Fruit fly (Drosophila melanogaster) whole organism, embryonic: ENCODE measurements around the gene Pdh.

Source experiments
- CG10366 ChIP-seq: fragments of 200-800 bp; sonication (Bioruptor generic); IDR thresholded peaks from 2 replicates; pipeline ENCODE4 v1.3.6; 2022; ENCODE audit warnings: missing biosample characterization, missing genetic modification characterization
- CG10959 ChIP-seq: fragments of 200-800 bp; sonication (Bioruptor generic); IDR thresholded peaks from 2 replicates; pipeline ENCODE4 v1.3.6; 2022; ENCODE audit warnings: missing biosample characterization, missing genetic modification characterization
- CG12236 ChIP-seq: fragments of 200-800 bp; sonication (Bioruptor generic); optimal IDR thresholded peaks from 2 replicates; lab custom pipeline; 2016; ENCODE audit warnings: missing biosample characterization, missing genetic modification characterization
- CG1233 ChIP-seq: fragments of 200-800 bp; sonication (Bioruptor generic); optimal IDR thresholded peaks from 4 replicates; lab custom pipeline; 2018; ENCODE audit warnings: missing biosample characterization, mild to moderate bottlenecking, missing genetic modification characterization
- CG12391 ChIP-seq: fragments of 200-800 bp; sonication (Bioruptor generic); optimal IDR thresholded peaks from 3 replicates; lab custom pipeline; 2018; ENCODE audit warnings: missing biosample characterization, mild to moderate bottlenecking, missing genetic modification characterization, moderate library complexity
- CG13296 ChIP-seq: fragments of 200-800 bp; sonication (Bioruptor generic); optimal IDR thresholded peaks from 3 replicates; lab custom pipeline; 2018; ENCODE audit warnings: missing biosample characterization, mild to moderate bottlenecking, missing genetic modification characterization
- CG15011 ChIP-seq: fragments of 200-800 bp; sonication (Bioruptor generic); optimal IDR thresholded peaks from 3 replicates; lab custom pipeline; 2018; ENCODE audit warnings: missing biosample characterization, mild to moderate bottlenecking, missing genetic modification characterization
- CG1529 ChIP-seq: fragments of 200-800 bp; sonication (Bioruptor generic); optimal IDR thresholded peaks from 3 replicates; lab custom pipeline; 2018; ENCODE audit warnings: missing biosample characterization, missing genetic modification characterization
- CG16863 ChIP-seq: fragments of 200-800 bp; sonication (Bioruptor generic); optimal IDR thresholded peaks from 3 replicates; lab custom pipeline; 2016; ENCODE audit warnings: missing biosample characterization, missing genetic modification characterization
- CG17802 ChIP-seq: fragments of 200-800 bp; sonication (Bioruptor generic); optimal IDR thresholded peaks from 2 replicates; lab custom pipeline; 2018; ENCODE audit warnings: missing biosample characterization, mild to moderate bottlenecking, missing genetic modification characterization, moderate library complexity
- CG2712 ChIP-seq: fragments of 200-800 bp; optimal IDR thresholded peaks from 3 replicates; lab custom pipeline; 2019; ENCODE audit warnings: missing biosample characterization, mild to moderate bottlenecking, missing genetic modification characterization, moderate library complexity
- CG4617 ChIP-seq: fragments of 200-800 bp; sonication (Bioruptor generic); optimal IDR thresholded peaks from 3 replicates; lab custom pipeline; 2016; ENCODE audit warnings: missing biosample characterization, missing genetic modification characterization, borderline replicate concordance
- CG5245 ChIP-seq: fragments of 200-800 bp; sonication (Bioruptor generic); optimal IDR thresholded peaks from 3 replicates; lab custom pipeline; 2016; ENCODE audit warnings: missing biosample characterization, missing genetic modification characterization
- CG6791 ChIP-seq: fragments of 200-800 bp; sonication (Bioruptor generic); IDR thresholded peaks from 3 replicates; pipeline ENCODE4 v1.3.6; 2022; ENCODE audit warnings: missing biosample characterization, missing genetic modification characterization; ENCODE audit not compliant: partially characterized antibody
- CG6854 ChIP-seq: fragments of 200-800 bp; sonication (Bioruptor generic); optimal IDR thresholded peaks from 3 replicates; lab custom pipeline; 2017; ENCODE audit warnings: missing biosample characterization, mild to moderate bottlenecking, missing genetic modification characterization
- CG7987 ChIP-seq: fragments of 200-800 bp; sonication (Bioruptor generic); optimal IDR thresholded peaks from 2 replicates; lab custom pipeline; 2018; ENCODE audit warnings: missing biosample characterization, mild to moderate bottlenecking, missing genetic modification characterization, moderate library complexity
- CG9817 ChIP-seq: fragments of 200-800 bp; sonication (Bioruptor generic); optimal IDR thresholded peaks from 2 replicates; lab custom pipeline; 2018; ENCODE audit warnings: missing biosample characterization, mild to moderate bottlenecking, missing genetic modification characterization, moderate library complexity
- Deaf1 ChIP-seq: fragments of 200-800 bp; optimal IDR thresholded peaks from 3 replicates; lab custom pipeline; 2019; ENCODE audit warnings: missing biosample characterization, mild to moderate bottlenecking, missing genetic modification characterization, moderate library complexity
- HLHmδ ChIP-seq: fragments of 200-800 bp; sonication (Bioruptor generic); optimal IDR thresholded peaks from 2 replicates; lab custom pipeline; 2018; ENCODE audit warnings: missing biosample characterization, mild to moderate bottlenecking, missing genetic modification characterization, moderate library complexity
- Hmr ChIP-seq: fragments of 200-800 bp; sonication (Bioruptor generic); optimal IDR thresholded peaks from 3 replicates; lab custom pipeline; 2017; ENCODE audit warnings: mild to moderate bottlenecking, missing biosample characterization, missing genetic modification reagents, missing genetic modification characterization
- Hr51 ChIP-seq, 2 experiments: fragments of 200-800 bp; sonication (Bioruptor generic); optimal IDR thresholded peaks; 2 replicates in 1 of 2; 3 replicates in 1 of 2; lab custom pipeline; 2016 to 2018; ENCODE audit warnings: missing biosample characterization in 2 of 2, missing genetic modification characterization in 2 of 2, mild to moderate bottlenecking in 1 of 2, moderate library complexity in 1 of 2
- Mad ChIP-seq: fragments of 200-800 bp; sonication (Bioruptor generic); optimal IDR thresholded peaks from 2 replicates; lab custom pipeline; 2016; ENCODE audit warnings: missing biosample characterization, missing genetic modification characterization
- Ptx1 ChIP-seq: fragments of 200-800 bp; sonication (Bioruptor generic); IDR thresholded peaks from 2 replicates; pipeline ENCODE4 v1.3.6; 2022; ENCODE audit warnings: missing biosample characterization, missing genetic modification characterization
- Sin3A ChIP-seq: fragments of >200 bp; optimal IDR thresholded peaks from 2 replicates; lab custom pipeline; 2018
- Vsx1 ChIP-seq: fragments of 200-800 bp; sonication (Bioruptor generic); optimal IDR thresholded peaks from 2 replicates; lab custom pipeline; 2017; ENCODE audit warnings: missing biosample characterization, mild to moderate bottlenecking, missing genetic modification characterization, missing genetic modification reagents
- ato ChIP-seq: fragments of 200-800 bp; sonication (Bioruptor generic); IDR thresholded peaks from 2 replicates; pipeline ENCODE4 v1.3.6; 2022; ENCODE audit warnings: missing biosample characterization, missing genetic modification characterization; ENCODE audit not compliant: partially characterized antibody
- chinmo ChIP-seq: fragments of 200-800 bp; sonication (Bioruptor generic); IDR thresholded peaks from 4 replicates; pipeline ENCODE4 v1.3.6; 2022; ENCODE audit warnings: missing biosample characterization, missing genetic modification characterization; ENCODE audit not compliant: partially characterized antibody
- croc ChIP-seq: fragments of 200-800 bp; sonication (Bioruptor generic); conservative IDR thresholded peaks from 3 replicates; pipeline ENCODE4 v1.3.6; 2022; ENCODE audit warnings: missing biosample characterization, missing genetic modification characterization
- da ChIP-seq: fragments of 200-800 bp; sonication (Bioruptor generic); optimal IDR thresholded peaks from 2 replicates; lab custom pipeline; 2016; ENCODE audit warnings: missing biosample characterization, missing genetic modification characterization
- dysf ChIP-seq: fragments of 200-800 bp; sonication (Bioruptor generic); IDR thresholded peaks from 3 replicates; pipeline ENCODE4 v1.3.6; 2022; ENCODE audit warnings: missing biosample characterization, missing genetic modification characterization
- ftz-f1 ChIP-seq: fragments of 200-800 bp; sonication (Bioruptor generic); optimal IDR thresholded peaks from 2 replicates; lab custom pipeline; 2016; ENCODE audit warnings: missing biosample characterization, missing genetic modification characterization
- jing ChIP-seq: fragments of 200-800 bp; sonication (Bioruptor generic); optimal IDR thresholded peaks from 2 replicates; lab custom pipeline; 2018; ENCODE audit warnings: missing biosample characterization, mild to moderate bottlenecking, missing genetic modification characterization
- lilli ChIP-seq: fragments of 200-800 bp; sonication (Bioruptor generic); optimal IDR thresholded peaks from 3 replicates; lab custom pipeline; 2016; ENCODE audit warnings: missing biosample characterization, missing genetic modification characterization
- lov ChIP-seq, 2 experiments: fragments of 200-800 bp in 1 of 2; fragments of >200 bp in 1 of 2; sonication (Bioruptor generic) in 1 of 2; IDR thresholded peaks in 1 of 2; optimal IDR thresholded peaks in 1 of 2; 2 replicates in 1 of 2; 3 replicates in 1 of 2; pipeline versions ENCODE4 v1.3.6 to Lab custom; 2017 to 2022; ENCODE audit warnings: missing biosample characterization in 1 of 2, missing genetic modification characterization in 1 of 2
- nerfin-1 ChIP-seq: fragments of 200-800 bp; sonication (Bioruptor generic); optimal IDR thresholded peaks from 3 replicates; lab custom pipeline; 2019; ENCODE audit warnings: missing biosample characterization, mild to moderate bottlenecking, missing genetic modification characterization, moderate library complexity
- pho ChIP-seq: fragments of 200-800 bp; sonication (Bioruptor generic); optimal IDR thresholded peaks from 2 replicates; lab custom pipeline; 2016; ENCODE audit warnings: missing biosample characterization, missing genetic modification characterization
- slou ChIP-seq: fragments of 200-800 bp; sonication (Bioruptor generic); optimal IDR thresholded peaks from 3 replicates; lab custom pipeline; 2016; ENCODE audit warnings: missing biosample characterization, missing genetic modification characterization
- sr ChIP-seq: fragments of 200-800 bp; sonication (Bioruptor generic); IDR thresholded peaks from 3 replicates; pipeline ENCODE4 v1.3.6; 2022; ENCODE audit warnings: missing biosample characterization, missing genetic modification characterization
- tap ChIP-seq: fragments of 200-800 bp; optimal IDR thresholded peaks from 3 replicates; lab custom pipeline; 2019; ENCODE audit warnings: missing biosample characterization, mild to moderate bottlenecking, missing genetic modification characterization, moderate library complexity
- tgo ChIP-seq: fragments of 200-800 bp; sonication (Bioruptor generic); IDR thresholded peaks from 3 replicates; pipeline ENCODE4 v1.3.6; 2022; ENCODE audit warnings: missing biosample characterization, missing genetic modification characterization
- yki ChIP-seq: fragments of >200 bp; optimal IDR thresholded peaks from 3 replicates; lab custom pipeline; 2018
- zfh2 ChIP-seq: fragments of 200-800 bp; sonication (Bioruptor generic); optimal IDR thresholded peaks from 2 replicates; lab custom pipeline; 2016; ENCODE audit warnings: missing biosample characterization, missing genetic modification characterization

Gene Pdh

DNA sequence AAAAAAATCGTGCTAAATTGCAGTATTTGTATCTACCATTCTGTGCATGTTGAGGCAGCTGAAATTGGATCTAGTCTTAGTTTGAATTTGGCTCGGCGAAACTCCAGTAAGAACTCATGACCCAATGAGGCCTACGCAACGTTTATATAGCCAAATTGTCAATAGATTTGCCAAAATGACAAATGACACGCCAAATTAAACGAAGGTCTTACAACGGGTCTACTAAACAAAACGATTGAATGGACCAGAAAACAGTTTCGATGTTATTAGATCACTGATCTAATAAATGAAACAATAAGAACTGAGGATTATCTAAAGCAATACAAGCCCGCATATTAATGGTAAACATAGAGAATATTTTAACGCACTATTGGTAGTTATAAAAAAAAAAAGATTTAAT lies 32.9 kb downstream of the Pdh start, which contains the start of gene CG42718 (continued):
- TF ChIP-seq da (GFP tag; lab: Kevin White, UChicago): no peak
- no peak for TF ChIP-seq Hmr (GFP tag; lab: Kevin White, UChicago)
- no peak for TF ChIP-seq slou
- TF ChIP-seq croc (GFP tag; lab: Robert Waterston, UW): no peak
- TF ChIP-seq CG4617 (GFP tag; lab: Kevin White, UChicago): no peak

DNA sequence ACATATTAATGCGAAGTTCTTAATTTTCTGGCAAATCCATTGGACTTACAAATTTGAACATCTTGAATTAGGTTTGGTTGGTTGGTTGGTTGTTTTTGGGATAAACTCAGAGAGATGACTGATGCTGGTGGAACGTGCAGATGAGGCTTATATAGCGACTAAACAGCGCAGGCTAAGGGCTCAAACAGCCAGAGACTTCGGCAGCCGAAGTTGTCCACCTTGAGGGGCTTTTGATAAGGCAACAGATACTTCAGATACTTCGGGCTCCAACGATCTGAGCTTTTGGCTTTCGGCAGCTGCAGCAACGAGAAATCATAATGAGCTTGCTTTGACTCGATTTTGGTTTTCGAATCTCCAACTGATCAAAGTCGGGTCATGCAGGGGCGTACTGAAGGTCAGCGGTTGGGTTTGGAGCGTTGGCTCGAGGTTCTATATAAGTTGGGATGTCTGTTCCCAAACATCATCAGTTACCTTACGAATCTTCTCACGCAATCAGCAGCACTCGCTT lies 34.6 kb downstream of the Pdh start, which contains the start of the genes CG13041 and CG13060:
Gene CG13041 (minus strand): TSS at position 128 of the 508 bp plus-strand sequence.
Gene CG13060 (plus strand): TSS at position 458 of the 508 bp plus-strand sequence.
- 0 out of 4 replicates have a peak, but pooled peaks have one; percentile 61 for TF ChIP-seq chinmo (GFP tag; lab: Robert Waterston, UW)
- peak; percentile 68 for TF ChIP-seq Deaf1
- no peak for TF ChIP-seq ato
- no peak for TF ChIP-seq CG5245 (GFP tag; lab: Kevin White, UChicago)
- TF ChIP-seq, all 482 proteins: peak for 2

DNA sequence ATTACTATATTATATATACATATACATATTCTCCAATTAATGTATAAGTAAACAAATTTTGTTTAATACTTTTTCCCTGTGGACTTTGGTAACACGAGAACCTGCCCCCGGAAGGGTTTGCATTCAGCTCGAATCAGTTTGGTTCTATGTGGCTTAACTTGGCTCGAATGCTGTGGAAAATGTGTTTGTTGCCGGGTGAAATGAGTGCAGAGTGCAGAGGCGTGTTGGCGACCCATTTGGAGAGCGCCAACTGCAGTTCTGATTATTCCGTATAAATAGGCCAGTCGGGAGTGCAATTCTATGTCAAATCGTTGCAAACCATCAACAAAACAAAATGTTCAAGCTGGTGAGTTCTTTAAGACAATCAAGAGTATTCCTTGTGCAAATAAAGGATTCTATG lies 36.4 kb downstream of the Pdh start, which contains the start of gene Nplp3:
Gene Nplp3 (plus strand): TSS at position 301 of the 400 bp plus-strand sequence.
- no peak for TF ChIP-seq Vsx1 (GFP tag; lab: Kevin White, UChicago)
- TF ChIP-seq dysf (GFP tag; lab: Robert Waterston, UW): no peak
- TF ChIP-seq yki (lab: Kevin White, UChicago): no peak

DNA sequence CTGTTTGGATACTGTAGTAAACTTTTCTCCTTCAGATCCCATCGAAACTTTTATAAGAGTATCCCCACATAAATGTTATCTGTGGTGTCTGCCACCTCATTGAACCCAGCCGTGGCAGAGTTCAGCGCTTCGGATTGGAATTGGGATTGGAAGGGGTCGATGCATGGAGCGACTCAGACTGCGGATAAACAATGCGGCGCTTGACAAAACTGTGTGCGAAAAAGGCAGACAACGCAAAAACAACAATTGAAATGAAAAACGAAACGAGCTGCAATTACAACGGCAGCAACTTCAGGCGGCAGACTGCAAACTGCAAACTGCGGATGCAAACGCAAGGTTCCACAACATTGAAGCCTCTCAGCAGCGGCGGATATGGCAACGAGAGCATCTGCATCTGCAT lies 40.1 kb downstream of the Pdh start, which contains the start of gene CG13062:
Gene CG13062 (plus strand): TSS at position 301 of the 400 bp plus-strand sequence.
- TF ChIP-seq CG10366 (GFP tag; lab: Robert Waterston, UW) (no peak), lov (optimal IDR thresholded peaks at IDR 0.05; lab: Kevin White, UChicago) (no peak), lov (GFP tag; IDR thresholded peaks at IDR 0.05; lab: Robert Waterston, UW) (0 out of 3 replicates have a peak, but pooled peaks have one; percentile 22), tgo (no peak)

DNA sequence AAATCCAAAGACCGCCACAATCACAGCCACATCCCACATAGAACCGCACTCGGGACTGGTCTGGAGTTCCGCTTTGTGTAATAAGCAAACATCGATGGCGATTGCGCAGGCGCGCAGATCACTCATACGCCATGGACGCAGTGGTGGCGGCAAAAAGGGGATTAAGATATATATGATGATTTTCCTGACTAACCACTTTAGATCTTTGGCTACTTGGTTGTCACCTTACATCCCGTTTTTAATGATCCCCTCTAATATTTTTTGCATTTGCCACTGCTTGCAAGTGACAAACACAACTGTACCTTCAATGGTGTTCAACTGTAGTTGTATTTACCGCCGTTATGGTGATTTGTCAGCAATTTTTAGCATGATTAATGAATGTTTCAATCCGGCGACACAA lies 44.1 kb downstream of the Pdh start:
- TF ChIP-seq lilli (GFP tag; lab: Kevin White, UChicago): peak; percentile 43
- TF ChIP-seq zfh2 (GFP tag; lab: Kevin White, UChicago): peak; percentile 76
- no peak for TF ChIP-seq CG12236 (GFP tag; lab: Kevin White, UChicago)
- TF ChIP-seq Hmr (GFP tag; lab: Kevin White, UChicago): peak; percentile 63
- no peak for TF ChIP-seq CG6791 (GFP tag; lab: Robert Waterston, UW)
- TF ChIP-seq CG10959 (GFP tag; lab: Robert Waterston, UW): no peak
- TF ChIP-seq nerfin-1: no peak
- TF ChIP-seq CG16863 (GFP tag; lab: Kevin White, UChicago): no peak
- TF ChIP-seq CG7987 (GFP tag; lab: Kevin White, UChicago): no peak
- TF ChIP-seq CG12391 (tag; lab: Kevin White, UChicago): no peak
- no peak for TF ChIP-seq Mad
- no peak for TF ChIP-seq CG6854 (GFP tag; lab: Kevin White, UChicago)
- no peak for TF ChIP-seq sr (GFP tag; lab: Robert Waterston, UW)
- no peak for TF ChIP-seq CG1529 (GFP tag; lab: Kevin White, UChicago)
- TF ChIP-seq HLHmδ: no peak
- TF ChIP-seq pho (GFP tag; lab: Kevin White, UChicago): peak; percentile 4
- TF ChIP-seq CG1233 (GFP tag; lab: Kevin White, UChicago): no peak
- TF ChIP-seq ato: no peak
- 0 out of 2 replicates have a peak, but pooled peaks have one; percentile 13 for TF ChIP-seq Ptx1 (GFP tag; lab: Robert Waterston, UW)
- TF ChIP-seq CG17802: no peak
- TF ChIP-seq Hr51 (GFP tag; optimal IDR thresholded peaks at IDR 0.05; lab: Kevin White, UChicago): no peak
- no peak for TF ChIP-seq Sin3A (lab: Kevin White, UChicago)
- TF ChIP-seq CG2712: no peak
- TF ChIP-seq jing (GFP tag; lab: Kevin White, UChicago): no peak
- TF ChIP-seq CG9817 (tag; lab: Kevin White, UChicago): peak; percentile 63
- TF ChIP-seq ftz-f1 (GFP tag; lab: Kevin White, UChicago): no peak
- TF ChIP-seq CG15011 (GFP tag; lab: Kevin White, UChicago): no peak
- TF ChIP-seq CG13296 (GFP tag; lab: Kevin White, UChicago): no peak
- no peak for TF ChIP-seq tap (tag; lab: Kevin White, UChicago)
